Worm (Caenorhabditis elegans) whole organism, L2 larva: ENCODE data around the gene T28A11.20.

Experiments used
- C34F6.9 ChIP-seq: fragments of 150-350 bp; optimal IDR thresholded peaks from 2 replicates; lab custom pipeline; 2014; ENCODE audit warnings: missing biosample characterization, missing genetic modification characterization
- F13H6.1 ChIP-seq: sonication (generic microtip); optimal IDR thresholded peaks from 2 replicates; lab custom pipeline; 2016; ENCODE audit warnings: missing genetic modification characterization, missing compliant biosample characterization
- R02D3.7 ChIP-seq: fragments of 150-350 bp; optimal IDR thresholded peaks from 2 replicates; lab custom pipeline; 2014; ENCODE audit warnings: missing biosample characterization, missing genetic modification characterization
- Y55F3AM.14 ChIP-seq: fragments of 200-800 bp; sonication (Bioruptor generic); optimal IDR thresholded peaks from 2 replicates; lab custom pipeline; 2018; ENCODE audit warnings: mild to moderate bottlenecking, missing genetic modification characterization, missing compliant biosample characterization
- ZK546.5 ChIP-seq: sonication (generic microtip); optimal IDR thresholded peaks from 2 replicates; lab custom pipeline; 2017; ENCODE audit warnings: missing biosample characterization, missing genetic modification characterization
- alr-1 ChIP-seq: fragments of 150-350 bp; optimal IDR thresholded peaks from 2 replicates; lab custom pipeline; 2014; ENCODE audit warnings: missing biosample characterization, missing genetic modification characterization
- aly-2 ChIP-seq: fragments of 150-350 bp; optimal IDR thresholded peaks from 2 replicates; lab custom pipeline; 2014; ENCODE audit warnings: missing biosample characterization, missing genetic modification characterization
- ceh-82 ChIP-seq: fragments of 150-350 bp; optimal IDR thresholded peaks from 2 replicates; lab custom pipeline; 2014; ENCODE audit warnings: missing biosample characterization, missing genetic modification characterization
- crh-2 ChIP-seq: sonication (generic microtip); optimal IDR thresholded peaks from 2 replicates; lab custom pipeline; 2017; ENCODE audit warnings: missing biosample characterization, missing genetic modification characterization
- dmd-4 ChIP-seq: sonication (generic microtip); optimal IDR thresholded peaks from 2 replicates; lab custom pipeline; 2017; ENCODE audit warnings: missing biosample characterization, missing genetic modification characterization
- elt-1 ChIP-seq: fragments of 150-350 bp; optimal IDR thresholded peaks from 2 replicates; lab custom pipeline; 2014; ENCODE audit warnings: missing biosample characterization, missing genetic modification characterization
- elt-3 ChIP-seq: sonication (generic microtip); optimal IDR thresholded peaks from 2 replicates; lab custom pipeline; 2017; ENCODE audit warnings: missing biosample characterization, missing genetic modification characterization
- fos-1 ChIP-seq: fragments of 150-350 bp; optimal IDR thresholded peaks from 2 replicates; lab custom pipeline; 2014; ENCODE audit warnings: missing biosample characterization, missing genetic modification characterization
- gmeb-1 ChIP-seq: fragments of 150-350 bp; optimal IDR thresholded peaks from 2 replicates; lab custom pipeline; 2014; ENCODE audit warnings: missing biosample characterization, missing genetic modification characterization
- lin-13 ChIP-seq: fragments of 150-350 bp; optimal IDR thresholded peaks from 2 replicates; lab custom pipeline; 2014; ENCODE audit warnings: missing biosample characterization, missing genetic modification reagents, missing genetic modification characterization
- lin-39 ChIP-seq: fragments of 150-350 bp; optimal IDR thresholded peaks from 2 replicates; lab custom pipeline; 2014; ENCODE audit warnings: missing biosample characterization, missing genetic modification reagents, missing genetic modification characterization
- lsy-2 ChIP-seq, 2 experiments: fragments of 150-350 bp in 1 of 2; sonication (generic microtip) in 1 of 2; optimal IDR thresholded peaks; 2 replicates each; lab custom pipeline; 2014 to 2017; ENCODE audit warnings: missing biosample characterization in 2 of 2, missing genetic modification characterization in 2 of 2
- mab-5 ChIP-seq: fragments of 150-350 bp; optimal IDR thresholded peaks from 2 replicates; lab custom pipeline; 2014; ENCODE audit warnings: missing biosample characterization, missing genetic modification characterization
- mbf-1 ChIP-seq: sonication (generic microtip); optimal IDR thresholded peaks from 2 replicates; lab custom pipeline; 2017; ENCODE audit warnings: missing biosample characterization, missing genetic modification characterization
- nhr-11 ChIP-seq: fragments of 150-350 bp; optimal IDR thresholded peaks from 2 replicates; lab custom pipeline; 2014; ENCODE audit warnings: missing biosample characterization, missing genetic modification characterization
- nhr-129 ChIP-seq: fragments of 150-350 bp; optimal IDR thresholded peaks from 2 replicates; lab custom pipeline; 2014; ENCODE audit warnings: missing biosample characterization, missing genetic modification characterization
- nhr-21 ChIP-seq: fragments of 150-350 bp; optimal IDR thresholded peaks from 2 replicates; lab custom pipeline; 2014; ENCODE audit warnings: missing biosample characterization, missing genetic modification characterization
- nhr-23 ChIP-seq: fragments of 150-350 bp; optimal IDR thresholded peaks from 2 replicates; lab custom pipeline; 2014; ENCODE audit warnings: missing biosample characterization, missing genetic modification reagents, missing genetic modification characterization
- nhr-237 ChIP-seq: fragments of 150-350 bp; optimal IDR thresholded peaks from 2 replicates; lab custom pipeline; 2014; ENCODE audit warnings: missing biosample characterization, missing genetic modification characterization
- nhr-25 ChIP-seq: fragments of 150-350 bp; sonication (generic microtip); optimal IDR thresholded peaks from 3 replicates; lab custom pipeline; 2014; ENCODE audit warnings: missing biosample characterization, missing genetic modification characterization
- nhr-6 ChIP-seq: fragments of 150-350 bp; optimal IDR thresholded peaks from 2 replicates; lab custom pipeline; 2014; ENCODE audit warnings: missing biosample characterization, missing genetic modification characterization
- nhr-77 ChIP-seq: fragments of 150-350 bp; optimal IDR thresholded peaks from 2 replicates; lab custom pipeline; 2014; ENCODE audit warnings: missing biosample characterization, missing genetic modification characterization
- skn-1 ChIP-seq: sonication (generic microtip); optimal IDR thresholded peaks from 2 replicates; lab custom pipeline; 2017; ENCODE audit warnings: missing biosample characterization, missing genetic modification characterization
- sma-9 ChIP-seq, 2 experiments: fragments of 150-350 bp in 1 of 2; sonication (generic microtip) in 1 of 2; optimal IDR thresholded peaks; 2 replicates each; lab custom pipeline; 2014 to 2016; ENCODE audit warnings: missing genetic modification characterization in 2 of 2, mild to moderate bottlenecking in 1 of 2, missing biosample characterization in 1 of 2, missing compliant biosample characterization in 1 of 2, missing genetic modification reagents in 1 of 2, moderate library complexity in 1 of 2
- unc-39 ChIP-seq: fragments of 150-350 bp; optimal IDR thresholded peaks from 2 replicates; lab custom pipeline; 2014; ENCODE audit warnings: missing biosample characterization, missing genetic modification characterization
- unc-55 ChIP-seq: fragments of 150-350 bp; sonication (generic microtip); optimal IDR thresholded peaks from 3 replicates; lab custom pipeline; 2014; ENCODE audit warnings: missing biosample characterization, missing genetic modification reagents, missing genetic modification characterization
- unc-62 ChIP-seq: fragments of 150-350 bp; optimal IDR thresholded peaks from 2 replicates; lab custom pipeline; 2014; ENCODE audit warnings: missing biosample characterization, missing genetic modification reagents, missing genetic modification characterization
- zag-1 ChIP-seq: fragments of 150-350 bp; optimal IDR thresholded peaks from 2 replicates; lab custom pipeline; 2014; ENCODE audit warnings: missing biosample characterization, missing genetic modification characterization
- ztf-11 ChIP-seq: sonication (generic microtip); optimal IDR thresholded peaks from 2 replicates; lab custom pipeline; 2017; ENCODE audit warnings: missing biosample characterization, missing genetic modification characterization
- ztf-4 ChIP-seq: fragments of 150-350 bp; optimal IDR thresholded peaks from 2 replicates; lab custom pipeline; 2014; ENCODE audit warnings: missing biosample characterization, missing genetic modification characterization

The T28A11.20 gene

ce11 chrV:3273577-3274100 lies 583 bp upstream of the T28A11.20 start, which contains the start of gene T28A11.4:
TSS of gene T28A11.4 (plus strand) at chrV:3274050.
- TF ChIP-seq ztf-4 (tag; lab: Kevin White, UChicago) (no peak), dmd-4 (tag; lab: Kevin White, UChicago) (no peak), mab-5 (tag; lab: Kevin White, UChicago) (no peak), mbf-1 (no peak), ztf-11 (tag; lab: Kevin White, UChicago) (no peak), nhr-11 (tag; lab: Kevin White, UChicago) (no peak), unc-62 (GFP tag; lab: Kevin White, UChicago) (no peak), gmeb-1 (tag; lab: Kevin White, UChicago) (no peak), nhr-23 (tag; lab: Kevin White, UChicago) (no peak), elt-3 (tag; lab: Kevin White, UChicago) (no peak), Y55F3AM.14 (no peak)

DNA sequence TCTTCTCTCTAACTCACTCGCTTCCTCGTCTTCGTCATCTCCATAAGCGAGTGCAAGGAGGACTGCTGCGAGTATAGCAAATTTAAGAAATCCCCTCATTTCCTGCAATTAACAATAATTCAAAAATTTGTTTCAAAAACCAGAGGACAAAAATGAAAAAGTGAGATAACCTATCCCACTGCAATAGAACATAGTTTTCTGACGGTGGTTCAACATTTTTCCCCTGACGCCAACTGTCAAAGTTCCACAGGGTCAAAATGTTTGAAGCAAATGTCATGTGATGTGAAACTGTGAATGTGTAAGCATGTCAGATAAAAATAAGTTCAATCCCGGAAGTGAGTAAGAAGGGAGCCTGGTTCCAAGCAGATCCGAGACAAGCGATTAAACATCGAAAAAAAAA lies 3.6 kb downstream of the T28A11.20 start, which contains the start of gene T28A11.19:
T28A11.19 (minus strand) TSS at position 108 of the 400 bp plus-strand sequence.
- TF ChIP-seq sma-9 (GFP tag; optimal IDR thresholded peaks at IDR 0.05; lab: Kevin White, UChicago) (peak; percentile 33), sma-9 (tag; optimal IDR thresholded peaks at IDR 0.05; lab: Kevin White, UChicago) (no peak), R02D3.7 (tag; lab: Kevin White, UChicago) (no peak), gmeb-1 (tag; lab: Kevin White, UChicago) (no peak)

ce11 chrV:3267950-3268349 lies 5.1 kb downstream of the T28A11.20 start, which contains the start of gene T28A11.18:
TSS of gene T28A11.18 (minus strand) at chrV:3268050.
- TF ChIP-seq unc-55 (GFP tag; lab: Kevin White, UChicago) (no peak), alr-1 (no peak), fos-1 (tag; lab: Kevin White, UChicago) (no peak), aly-2 (no peak), lsy-2 (tag; optimal IDR thresholded peaks at IDR 0.05; lab: Kevin White, UChicago) (no peak), nhr-21 (tag; lab: Kevin White, UChicago) (no peak), nhr-129 (tag; lab: Kevin White, UChicago) (no peak), elt-1 (tag; lab: Kevin White, UChicago) (no peak)

DNA sequence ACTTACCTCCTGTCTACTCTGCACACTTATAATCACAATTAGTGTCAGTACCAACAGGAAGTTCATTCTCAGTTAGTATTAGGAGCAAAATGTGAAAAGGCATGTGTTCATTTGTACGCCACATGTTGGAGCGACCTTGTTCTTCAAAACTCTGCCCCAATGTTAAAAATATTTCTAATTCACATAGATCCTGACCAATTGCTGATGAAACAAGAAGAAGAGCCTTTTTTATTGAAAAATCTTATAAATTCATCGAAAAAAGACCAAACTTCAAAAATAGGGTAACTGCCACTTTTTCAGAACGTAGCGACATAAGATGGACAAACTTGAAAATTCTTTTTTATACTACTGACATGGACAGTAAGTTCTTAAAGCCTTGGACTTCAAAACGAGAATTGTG lies 6.9 kb downstream of the T28A11.20 start, which contains the start of gene T28A11.17:
T28A11.17 (minus strand) TSS at position 101 of the 400 bp plus-strand sequence.
- TF ChIP-seq lin-13 (GFP tag; lab: Kevin White, UChicago): no peak

ce11 chrV:3260075-3260474 lies 13.0 kb downstream of the T28A11.20 start, which contains the start of gene srbc-5:
TSS of gene srbc-5 (plus strand) at chrV:3260375.
- TF ChIP-seq skn-1 (tag; lab: Kevin White, UChicago) (no peak), ZK546.5 (tag; lab: Kevin White, UChicago) (no peak), nhr-237 (no peak), unc-62 (GFP tag; lab: Kevin White, UChicago) (no peak), ceh-82 (tag; lab: Kevin White, UChicago) (no peak), unc-55 (GFP tag; lab: Kevin White, UChicago) (no peak), lin-39 (tag; lab: Kevin White, UChicago) (no peak), mab-5 (tag; lab: Kevin White, UChicago) (no peak), nhr-77 (tag; lab: Kevin White, UChicago) (no peak), C34F6.9 (tag; lab: Kevin White, UChicago) (no peak), aly-2 (no peak)
- TF ChIP-seq, all 48 proteins: peak for 0

- TF ChIP-seq unc-55 (GFP tag; lab: Kevin White, UChicago) (no peak), Y55F3AM.14 (no peak), crh-2 (tag; lab: Kevin White, UChicago) (no peak), F13H6.1 (peak; percentile 30), elt-1 (tag; lab: Kevin White, UChicago) (no peak), nhr-6 (no peak), nhr-237 (no peak), mab-5 (tag; lab: Kevin White, UChicago) (no peak), ceh-82 (tag; lab: Kevin White, UChicago) (no peak), zag-1 (tag; lab: Kevin White, UChicago) (no peak), unc-39 (tag; lab: Kevin White, UChicago) (no peak), nhr-77 (tag; lab: Kevin White, UChicago) (no peak), nhr-25 (tag; lab: Kevin White, UChicago) (no peak), sma-9 (GFP tag; optimal IDR thresholded peaks at IDR 0.05; lab: Kevin White, UChicago) (peak; percentile 88), sma-9 (tag; optimal IDR thresholded peaks at IDR 0.05; lab: Kevin White, UChicago) (no peak), R02D3.7 (tag; lab: Kevin White, UChicago) (no peak)
Measured at ce11 chrV:3259168-3259622, 13.9 kb downstream of the T28A11.20 start, which contains the start of gene T28A11.16. TSS of gene T28A11.16 (minus strand) at chrV:3259218.
